Worm (Caenorhabditis elegans) whole organism, late embryonic: ENCODE measurements around the gene coq-8.

ENCODE experiments used
- ama-1 ChIP-seq: fragments of 150-350 bp; optimal IDR thresholded peaks from 2 replicates; lab custom pipeline; 2014
- ceh-19 ChIP-seq: fragments of 200-800 bp; sonication (Bioruptor generic); optimal IDR thresholded peaks from 2 replicates; lab custom pipeline; 2018; ENCODE audit warnings: mild to moderate bottlenecking, missing genetic modification characterization, missing compliant biosample characterization
- ceh-9 ChIP-seq: sonication (generic microtip); optimal IDR thresholded peaks from 2 replicates; lab custom pipeline; 2016; ENCODE audit warnings: mild to moderate bottlenecking, missing genetic modification characterization, inconsistent platforms, missing compliant biosample characterization
- dve-1 ChIP-seq: sonication (generic microtip); optimal IDR thresholded peaks from 2 replicates; lab custom pipeline; 2017; ENCODE audit warnings: antibody characterized with exemption, mild to moderate bottlenecking, missing genetic modification characterization, missing compliant biosample characterization

DNA sequence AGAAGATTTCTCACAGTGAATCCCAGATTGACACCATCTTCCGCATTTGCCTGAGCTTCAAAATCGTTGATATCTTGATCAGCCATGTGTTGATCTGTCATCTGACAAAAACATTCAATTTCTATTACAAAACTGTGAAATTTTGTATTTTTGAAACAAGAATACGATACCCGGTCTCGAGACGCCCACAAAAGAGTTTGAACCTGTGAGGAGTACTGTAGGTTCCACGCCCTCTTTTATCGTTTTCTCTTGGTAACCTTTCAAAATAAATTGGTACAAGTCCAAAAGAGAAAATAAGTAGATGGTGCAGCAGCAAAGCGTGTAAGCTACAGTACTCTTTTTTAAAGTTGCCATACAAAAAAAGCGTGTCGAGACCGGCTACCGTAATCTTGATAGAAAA is 46.7 kb downstream of the coq-8 start, which contains the start of gene F26F4.12:
- TF ChIP-seq ceh-9 (tag; lab: Kevin White, UChicago), result no peak
- TF ChIP-seq dve-1 (tag; lab: Kevin White, UChicago), result no peak
- TF ChIP-seq ceh-19, result no peak
- TF ChIP-seq ama-1 (lab: Kevin White, UChicago), result no peak
